Fruit fly (Drosophila melanogaster): ENCODE data around the gene Pgcl.

dm6 chrX:469235-469634, 32.0 kb upstream of the Pgcl start, which contains the start of gene Cyp4g1:
- no peak for TF ChIP-seq CG8159 (tag; optimal IDR thresholded peaks at IDR 0.05)
- TF ChIP-seq CG4496 (GFP tag; IDR thresholded peaks at IDR 0.05): no peak
- TF ChIP-seq EcR (GFP tag; optimal IDR thresholded peaks at IDR 0.05): no peak
- no peak for TF ChIP-seq CG12605 (GFP tag; IDR thresholded peaks at IDR 0.05)

All from whole organism, pupa.